Fruit fly (Drosophila melanogaster): ENCODE data around the gene Gr93b.
A peak's percentile ranks its signal among the peaks of the same experiment; 100 is the strongest.

Gene Gr93b

DNA sequence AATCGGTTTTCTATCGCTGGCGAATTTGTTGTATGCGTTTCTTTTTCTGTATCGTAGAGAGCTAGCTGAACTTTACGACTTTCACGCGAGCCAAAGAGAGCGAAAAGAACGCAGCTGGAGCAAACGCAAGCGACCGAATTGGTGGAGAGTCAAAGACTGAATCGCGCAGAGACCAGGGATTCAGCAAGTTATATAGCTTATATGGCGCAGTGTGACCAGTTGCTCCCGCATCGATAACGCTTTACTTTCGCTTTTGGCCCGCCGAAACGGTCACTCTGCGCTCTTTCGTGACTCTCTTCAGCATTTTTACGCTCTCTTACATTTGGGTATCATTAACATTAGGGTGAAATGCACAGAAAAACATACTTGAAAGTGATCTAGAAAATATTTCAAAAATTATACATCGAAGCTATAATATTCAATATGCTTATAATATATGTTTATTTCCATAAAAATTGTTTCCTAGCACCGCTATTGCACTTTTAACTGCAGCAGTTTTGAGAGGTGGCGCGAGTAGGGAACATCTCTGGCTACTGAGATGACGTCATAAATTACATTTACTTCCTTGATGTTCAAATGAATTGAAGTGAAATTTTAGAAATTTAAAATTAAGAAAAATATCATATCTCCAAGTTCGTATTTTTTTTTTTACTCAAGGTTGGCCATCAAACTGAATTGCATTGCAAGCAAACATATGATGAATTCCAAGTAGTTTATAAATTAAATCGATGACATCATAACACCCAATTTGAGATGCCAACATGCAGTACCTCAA is 12.7 kb upstream of the Gr93b start, which contains the start of gene glec (continued):
- peak; percentile 16 for TF ChIP-seq CG12942 (GFP tag; optimal IDR thresholded peaks at IDR 0.05)
- TF ChIP-seq CG30403 (GFP tag; optimal IDR thresholded peaks at IDR 0.05): peak; percentile 41
- TF ChIP-seq CG10431 (GFP tag; optimal IDR thresholded peaks at IDR 0.05): no peak
- TF ChIP-seq CG12236 (GFP tag; optimal IDR thresholded peaks at IDR 0.05): peak; percentile 11
- TF ChIP-seq CG9437 (GFP tag; optimal IDR thresholded peaks at IDR 0.05): peak; percentile 25
- peak; percentile 51 for TF ChIP-seq fd64A (GFP tag; optimal IDR thresholded peaks at IDR 0.05)
- TF ChIP-seq croc (GFP tag; conservative IDR thresholded peaks at IDR 0.05): no peak
- peak; percentile 28; the same call in 1 of the 2 replicates for TF ChIP-seq CG3847 (GFP tag; IDR thresholded peaks at IDR 0.05)
- peak; percentile 7 for TF ChIP-seq trh (GFP tag; optimal IDR thresholded peaks at IDR 0.05)
- peak; percentile 4 for TF ChIP-seq Hr3 (GFP tag; optimal IDR thresholded peaks at IDR 0.05)
- TF ChIP-seq CG9609 (GFP tag; optimal IDR thresholded peaks at IDR 0.05): no peak
- TF ChIP-seq phol (tag; optimal IDR thresholded peaks at IDR 0.05): peak; percentile 26
- TF ChIP-seq CG17328 (GFP tag; IDR thresholded peaks at IDR 0.05): peak; percentile 45; the same call in 1 of the 2 replicates
- no peak for TF ChIP-seq ems (GFP tag; optimal IDR thresholded peaks at IDR 0.05)
- TF ChIP-seq CG9797 (GFP tag; optimal IDR thresholded peaks at IDR 0.05): peak; percentile 86
- TF ChIP-seq MTF-1 (GFP tag; optimal IDR thresholded peaks at IDR 0.05; ENCODE audit: borderline replicate concordance): peak; percentile 67
- TF ChIP-seq Hmx (GFP tag; optimal IDR thresholded peaks at IDR 0.05): peak; percentile 65
- peak; percentile 73 for TF ChIP-seq Opbp (GFP tag; IDR thresholded peaks at IDR 0.05; ENCODE audit: partially characterized antibody)
- no peak for TF ChIP-seq Dll (GFP tag; IDR thresholded peaks at IDR 0.05; ENCODE audit: partially characterized antibody)
- peak; percentile 21 for TF ChIP-seq wek (GFP tag; optimal IDR thresholded peaks at IDR 0.05)
- TF ChIP-seq NC2β (GFP tag; optimal IDR thresholded peaks at IDR 0.05): peak; percentile 87
- TF ChIP-seq CG12071 (GFP tag; optimal IDR thresholded peaks at IDR 0.05): peak; percentile 53
- TF ChIP-seq CG3407 (GFP tag; optimal IDR thresholded peaks at IDR 0.05): peak; percentile 12
- 0 out of 2 replicates have a peak, but pooled peaks have one; percentile 28 for TF ChIP-seq wor (GFP tag; IDR thresholded peaks at IDR 0.05)
- peak; percentile 65 for TF ChIP-seq HmgZ (tag; optimal IDR thresholded peaks at IDR 0.05)
- TF ChIP-seq Hey (tag; optimal IDR thresholded peaks at IDR 0.05): no peak
- TF ChIP-seq gcm (GFP tag; optimal IDR thresholded peaks at IDR 0.05): peak; percentile 4
- peak; percentile 76 for TF ChIP-seq ftz-f1 (GFP tag; optimal IDR thresholded peaks at IDR 0.05)
- peak; percentile 18 for TF ChIP-seq schlank (tag; optimal IDR thresholded peaks at IDR 0.05)
- TF ChIP-seq CG1603 (tag; optimal IDR thresholded peaks at IDR 0.05): peak; percentile 57
- no peak for TF ChIP-seq CG2116 (GFP tag; optimal IDR thresholded peaks at IDR 0.05)
- TF ChIP-seq CG34224 (GFP tag; IDR thresholded peaks at IDR 0.05; ENCODE audit: partially characterized antibody): peak; percentile 47; the same call in 1 of the 3 replicates
- peak; percentile 56; the same call in 2 of the 3 replicates for TF ChIP-seq sr (GFP tag; IDR thresholded peaks at IDR 0.05)
- peak; percentile 88 for TF ChIP-seq sens (GFP tag)
- TF ChIP-seq jing (GFP tag; optimal IDR thresholded peaks at IDR 0.05): no peak
- no peak for TF ChIP-seq CG18764 (GFP tag; optimal IDR thresholded peaks at IDR 0.05)
- peak in 1 of 2 experiments; percentile 58 for TF ChIP-seq Hr51 (GFP tag; optimal IDR thresholded peaks at IDR 0.05)
- TF ChIP-seq CHES-1-like (GFP tag; optimal IDR thresholded peaks at IDR 0.05): peak; percentile 1
- peak; percentile 62 for TF ChIP-seq corto (GFP tag; optimal IDR thresholded peaks at IDR 0.05)
- TF ChIP-seq sqz (GFP tag; optimal IDR thresholded peaks at IDR 0.05): peak; percentile 34
- peak; percentile 82 for TF ChIP-seq bbx (GFP tag; IDR thresholded peaks at IDR 0.05; ENCODE audit: partially characterized antibody)
- TF ChIP-seq onecut (GFP tag; IDR thresholded peaks at IDR 0.05): peak; percentile 62
- peak; percentile 52; the same call in 1 of the 2 replicates for TF ChIP-seq bowl (GFP tag; IDR thresholded peaks at IDR 0.05)
- peak; percentile 28 for TF ChIP-seq CG34376 (GFP tag; optimal IDR thresholded peaks at IDR 0.05)
- no peak for TF ChIP-seq sisA (GFP tag; IDR thresholded peaks at IDR 0.05)
- peak; percentile 10 for TF ChIP-seq CG10543 (GFP tag; optimal IDR thresholded peaks at IDR 0.05)
- no peak for TF ChIP-seq tin (GFP tag; optimal IDR thresholded peaks at IDR 0.05)
- peak; percentile 53 for TF ChIP-seq CG13624 (GFP tag; optimal IDR thresholded peaks at IDR 0.05)
